Fruit fly (Drosophila melanogaster): ENCODE results near the gene Arfip.

The Arfip gene

dm6 chr3R:11234918-11235371, at the start of gene Arfip, which contains the start of gene CG17721:
Arfip (minus strand) TSS chr3R:11235013.
CG17721 (plus strand) TSS chr3R:11235140.
- TF ChIP-seq Crg-1 (GFP tag; optimal IDR thresholded peaks at IDR 0.05) (no peak), CG12768 (GFP tag; optimal IDR thresholded peaks at IDR 0.05) (no peak), ovo (GFP tag; optimal IDR thresholded peaks at IDR 0.05) (no peak), toe (GFP tag; optimal IDR thresholded peaks at IDR 0.05) (no peak), CG11617 (GFP tag; optimal IDR thresholded peaks at IDR 0.05) (no peak), cic (GFP tag; optimal IDR thresholded peaks at IDR 0.05) (no peak), CG14711 (tag; optimal IDR thresholded peaks at IDR 0.05) (no peak), CG7045 (GFP tag; optimal IDR thresholded peaks at IDR 0.05) (no peak), kay (GFP tag; ENCODE audit: borderline replicate concordance) (no peak), CG5204 (GFP tag; optimal IDR thresholded peaks at IDR 0.05) (no peak), pad (GFP tag; optimal IDR thresholded peaks at IDR 0.05) (no peak), tj (GFP tag; optimal IDR thresholded peaks at IDR 0.05) (no peak), Clk (GFP tag; optimal IDR thresholded peaks at IDR 0.05) (no peak), bab1 (GFP tag; optimal IDR thresholded peaks at IDR 0.05) (no peak), CG1620 (GFP tag; optimal IDR thresholded peaks at IDR 0.05) (no peak), CG7101 (tag; optimal IDR thresholded peaks at IDR 0.05) (no peak)

dm6 chr3R:11281887-11282286, 47.1 kb upstream of the Arfip start:
- TF ChIP-seq cnc (optimal IDR thresholded peaks at IDR 0.05) = no peak
- peak; percentile 30 for TF ChIP-seq pad (GFP tag; optimal IDR thresholded peaks at IDR 0.05)
- TF ChIP-seq CG33017 (tag; optimal IDR thresholded peaks at IDR 0.05) = no peak

dm6 chr3R:11272667-11273066, 37.9 kb upstream of the Arfip start:
- TF ChIP-seq CG7045 (GFP tag; optimal IDR thresholded peaks at IDR 0.05) = no peak
- TF ChIP-seq CG14711 (tag; optimal IDR thresholded peaks at IDR 0.05) = no peak
- TF ChIP-seq bab1 (GFP tag; optimal IDR thresholded peaks at IDR 0.05) = no peak
- no peak for TF ChIP-seq CG7101 (tag; optimal IDR thresholded peaks at IDR 0.05)
- TF ChIP-seq Hr96 (GFP tag; optimal IDR thresholded peaks at IDR 0.05) = no peak
- TF ChIP-seq Mnt (GFP tag; optimal IDR thresholded peaks at IDR 0.05) = no peak
- no peak for TF ChIP-seq CG5204 (GFP tag; optimal IDR thresholded peaks at IDR 0.05)
- no peak for TF ChIP-seq pad (GFP tag; optimal IDR thresholded peaks at IDR 0.05)
- TF ChIP-seq cnc (optimal IDR thresholded peaks at IDR 0.05) = no peak
- no peak for TF ChIP-seq cic (GFP tag; optimal IDR thresholded peaks at IDR 0.05)
- TF ChIP-seq CG12768 (GFP tag; optimal IDR thresholded peaks at IDR 0.05) = no peak
- TF ChIP-seq kay (GFP tag; ENCODE audit: borderline replicate concordance) = no peak
- no peak for TF ChIP-seq CG33017 (tag; optimal IDR thresholded peaks at IDR 0.05)
- no peak for TF ChIP-seq tj (GFP tag; optimal IDR thresholded peaks at IDR 0.05)
- TF ChIP-seq CG11617 (GFP tag; optimal IDR thresholded peaks at IDR 0.05) = no peak
- TF ChIP-seq Crg-1 (GFP tag; optimal IDR thresholded peaks at IDR 0.05) = no peak

- TF ChIP-seq Mnt (GFP tag; optimal IDR thresholded peaks at IDR 0.05) (no peak), cnc (optimal IDR thresholded peaks at IDR 0.05) (no peak), CG7045 (GFP tag; optimal IDR thresholded peaks at IDR 0.05) (no peak), bab1 (GFP tag; optimal IDR thresholded peaks at IDR 0.05) (no peak), CG14711 (tag; optimal IDR thresholded peaks at IDR 0.05) (no peak), kay (GFP tag; ENCODE audit: borderline replicate concordance) (no peak), CG12768 (GFP tag; optimal IDR thresholded peaks at IDR 0.05) (no peak), tj (GFP tag; optimal IDR thresholded peaks at IDR 0.05) (no peak), CG7101 (tag; optimal IDR thresholded peaks at IDR 0.05) (no peak), toe (GFP tag; optimal IDR thresholded peaks at IDR 0.05) (no peak), CG33017 (tag; optimal IDR thresholded peaks at IDR 0.05) (no peak), CG5204 (GFP tag; optimal IDR thresholded peaks at IDR 0.05) (no peak), Crg-1 (GFP tag; optimal IDR thresholded peaks at IDR 0.05) (no peak)
Observed at dm6 chr3R:11270574-11270973, 35.8 kb upstream of the Arfip start.

- no peak for TF ChIP-seq CG11617 (GFP tag; optimal IDR thresholded peaks at IDR 0.05)
- TF ChIP-seq CG7045 (GFP tag; optimal IDR thresholded peaks at IDR 0.05) = no peak
- no peak for TF ChIP-seq CG1620 (GFP tag; optimal IDR thresholded peaks at IDR 0.05)
- TF ChIP-seq CG14711 (tag; optimal IDR thresholded peaks at IDR 0.05) = no peak
- TF ChIP-seq cic (GFP tag; optimal IDR thresholded peaks at IDR 0.05) = no peak
- no peak for TF ChIP-seq toe (GFP tag; optimal IDR thresholded peaks at IDR 0.05)
- TF ChIP-seq cnc (optimal IDR thresholded peaks at IDR 0.05) = no peak
- TF ChIP-seq CG7101 (tag; optimal IDR thresholded peaks at IDR 0.05) = no peak
- no peak for TF ChIP-seq CG12768 (GFP tag; optimal IDR thresholded peaks at IDR 0.05)
- no peak for TF ChIP-seq Mnt (GFP tag; optimal IDR thresholded peaks at IDR 0.05)
Observed at dm6 chr3R:11269013-11269412, 34.2 kb upstream of the Arfip start.

- TF ChIP-seq Hr96 (GFP tag; optimal IDR thresholded peaks at IDR 0.05) (no peak), CG12768 (GFP tag; optimal IDR thresholded peaks at IDR 0.05) (no peak), CG5204 (GFP tag; optimal IDR thresholded peaks at IDR 0.05) (no peak), Clk (GFP tag; optimal IDR thresholded peaks at IDR 0.05) (no peak), CG14711 (tag; optimal IDR thresholded peaks at IDR 0.05) (no peak), ovo (GFP tag; optimal IDR thresholded peaks at IDR 0.05) (no peak), Crg-1 (GFP tag; optimal IDR thresholded peaks at IDR 0.05) (no peak), bab1 (GFP tag; optimal IDR thresholded peaks at IDR 0.05) (no peak), tj (GFP tag; optimal IDR thresholded peaks at IDR 0.05) (no peak), kay (GFP tag; ENCODE audit: borderline replicate concordance) (no peak), CG7045 (GFP tag; optimal IDR thresholded peaks at IDR 0.05) (no peak), CG33017 (tag; optimal IDR thresholded peaks at IDR 0.05) (no peak)
Observed at dm6 chr3R:11263579-11263978, 28.8 kb upstream of the Arfip start.

dm6 chr3R:11260966-11261530, 26.2 kb upstream of the Arfip start:
- TF ChIP-seq CG14711 (tag; optimal IDR thresholded peaks at IDR 0.05) (no peak), CG12768 (GFP tag; optimal IDR thresholded peaks at IDR 0.05) (no peak), CG11617 (GFP tag; optimal IDR thresholded peaks at IDR 0.05) (no peak), Crg-1 (GFP tag; optimal IDR thresholded peaks at IDR 0.05) (no peak), kay (GFP tag; ENCODE audit: borderline replicate concordance) (no peak), toe (GFP tag; optimal IDR thresholded peaks at IDR 0.05) (no peak), CG7045 (GFP tag; optimal IDR thresholded peaks at IDR 0.05) (no peak), ovo (GFP tag; optimal IDR thresholded peaks at IDR 0.05) (no peak), tj (GFP tag; optimal IDR thresholded peaks at IDR 0.05) (no peak), pad (GFP tag; optimal IDR thresholded peaks at IDR 0.05) (no peak), Hr96 (GFP tag; optimal IDR thresholded peaks at IDR 0.05) (no peak), CG7101 (tag; optimal IDR thresholded peaks at IDR 0.05) (no peak), bab1 (GFP tag; optimal IDR thresholded peaks at IDR 0.05) (no peak), cic (GFP tag; optimal IDR thresholded peaks at IDR 0.05) (no peak), Mnt (GFP tag; optimal IDR thresholded peaks at IDR 0.05) (no peak), CG5204 (GFP tag; optimal IDR thresholded peaks at IDR 0.05) (no peak), cnc (optimal IDR thresholded peaks at IDR 0.05) (no peak), Clk (GFP tag; optimal IDR thresholded peaks at IDR 0.05) (no peak), CG33017 (tag; optimal IDR thresholded peaks at IDR 0.05) (no peak), CG1620 (GFP tag; optimal IDR thresholded peaks at IDR 0.05) (no peak)
